Worm (Caenorhabditis elegans) whole organism, L4 larva: ENCODE measurements around the gene R07E5.5.

Experiments
- ces-1 ChIP-seq: fragments of 150-350 bp; sonication (generic microtip); optimal IDR thresholded peaks from 4 replicates; lab custom pipeline; 2014; ENCODE audit warnings: missing biosample characterization, missing genetic modification reagents, missing genetic modification characterization
- daf-12 ChIP-seq: fragments of 150-350 bp; optimal IDR thresholded peaks from 2 replicates; lab custom pipeline; 2014; ENCODE audit warnings: missing biosample characterization, missing genetic modification reagents, missing genetic modification characterization
- daf-16 ChIP-seq, 3 experiments: sonication (generic microtip); optimal IDR thresholded peaks; 2 replicates each; lab custom pipeline; 2016 to 2017; ENCODE audit warnings: missing genetic modification characterization in 3 of 3, missing genetic modification reagents in 3 of 3, mild to moderate bottlenecking in 2 of 3, missing compliant biosample characterization in 2 of 3, missing biosample characterization in 1 of 3, moderate library complexity in 1 of 3
- daf-19 ChIP-seq: fragments of 200-800 bp; sonication (Bioruptor generic); conservative IDR thresholded peaks from 2 replicates; pipeline ENCODE4 v1.3.6; 2022; ENCODE audit warnings: missing genetic modification characterization, missing compliant biosample characterization
- lin-13 ChIP-seq: fragments of 150-350 bp; optimal IDR thresholded peaks from 2 replicates; lab custom pipeline; 2014; ENCODE audit warnings: missing biosample characterization, missing genetic modification reagents, missing genetic modification characterization
- lin-39 ChIP-seq: fragments of 150-350 bp; optimal IDR thresholded peaks from 2 replicates; lab custom pipeline; 2014; ENCODE audit warnings: missing biosample characterization, missing genetic modification reagents, missing genetic modification characterization
- madf-9 ChIP-seq: fragments of 200-800 bp; sonication (Bioruptor generic); conservative IDR thresholded peaks from 2 replicates; pipeline ENCODE4 v1.3.6; 2022; ENCODE audit warnings: missing genetic modification reagents, missing genetic modification characterization, missing compliant biosample characterization
- mdl-1 ChIP-seq, 2 experiments: fragments of 150-350 bp in 1 of 2; sonication (generic microtip) in 1 of 2; optimal IDR thresholded peaks; 2 replicates each; lab custom pipeline; 2014 to 2017; ENCODE audit warnings: missing biosample characterization in 2 of 2, missing genetic modification characterization in 2 of 2
- nhr-76 ChIP-seq: fragments of 150-350 bp; optimal IDR thresholded peaks from 2 replicates; lab custom pipeline; 2014; ENCODE audit warnings: missing biosample characterization, missing genetic modification characterization
- pqm-1 ChIP-seq: sonication (generic microtip); optimal IDR thresholded peaks from 2 replicates; lab custom pipeline; 2017; ENCODE audit warnings: missing biosample characterization, missing genetic modification characterization
- saeg-2 ChIP-seq: fragments of 200-800 bp; sonication (Bioruptor generic); IDR thresholded peaks from 2 replicates; pipeline ENCODE4 v1.3.6; 2022; ENCODE audit warnings: missing genetic modification reagents, missing genetic modification characterization, missing compliant biosample characterization
- sdz-12 ChIP-seq: fragments of 200-800 bp; sonication (Bioruptor generic); optimal IDR thresholded peaks from 2 replicates; lab custom pipeline; 2018; ENCODE audit warnings: mild to moderate bottlenecking, missing genetic modification characterization, missing compliant biosample characterization
- snpc-4 ChIP-seq: fragments of 150-350 bp; optimal IDR thresholded peaks from 2 replicates; lab custom pipeline; 2014; ENCODE audit warnings: missing biosample characterization, missing genetic modification characterization
- unc-62 ChIP-seq, 3 experiments: fragments of 150-350 bp in 1 of 3; sonication (generic microtip); optimal IDR thresholded peaks in 2 of 3; peaks in 1 of 3; 1 replicate in 1 of 3; 2 replicates in 2 of 3; lab custom pipeline; 2014 to 2017; ENCODE audit warnings: missing biosample characterization in 3 of 3, missing genetic modification characterization in 3 of 3, missing genetic modification reagents in 3 of 3, missing genotype in 1 of 3

DNA sequence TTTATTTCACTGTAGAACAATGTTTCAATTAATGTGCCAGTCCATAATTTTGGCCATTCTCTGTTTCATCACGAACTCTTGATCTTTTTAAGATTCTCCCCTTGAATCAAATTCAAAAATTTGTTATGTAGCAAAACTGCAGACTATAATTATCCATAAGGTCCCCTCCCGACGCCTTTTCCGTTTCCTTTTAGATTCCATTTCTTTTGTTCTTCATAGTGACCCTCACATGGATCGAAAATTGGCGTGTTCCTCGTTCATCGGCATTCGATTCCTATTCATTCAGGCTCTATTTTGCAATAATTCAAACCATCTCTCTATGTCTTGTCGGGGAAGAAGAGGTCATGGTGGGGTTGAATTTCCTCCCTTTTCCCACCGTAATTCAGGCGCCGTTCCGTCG is 47.3 kb downstream of the R07E5.5 start:
- TF ChIP-seq saeg-2 (GFP tag; lab: Robert Waterston, UW), result no peak
- no peak for TF ChIP-seq sdz-12
- TF ChIP-seq ces-1 (GFP tag; lab: Kevin White, UChicago), result no peak
- TF ChIP-seq nhr-76 (tag; lab: Kevin White, UChicago), result no peak
- no peak for TF ChIP-seq daf-16 (GFP tag; optimal IDR thresholded peaks at IDR 0.05; lab: Kevin White, UChicago)
- TF ChIP-seq daf-16 (tag; optimal IDR thresholded peaks at IDR 0.05; lab: Kevin White, UChicago), result no peak
- TF ChIP-seq mdl-1 (tag; optimal IDR thresholded peaks at IDR 0.05; lab: Kevin White, UChicago), result no peak
- TF ChIP-seq pqm-1, result no peak
- TF ChIP-seq daf-12 (tag; lab: Kevin White, UChicago), result no peak
- TF ChIP-seq unc-62 (GFP tag; optimal IDR thresholded peaks at IDR 0.05 in 1 of 2; lab: Kevin White, UChicago), result no peak
- no peak for TF ChIP-seq unc-62 (tag; optimal IDR thresholded peaks at IDR 0.05; lab: Kevin White, UChicago)
- TF ChIP-seq snpc-4 (tag; lab: Kevin White, UChicago), result no peak
- no peak for TF ChIP-seq lin-39 (tag; lab: Kevin White, UChicago)
- TF ChIP-seq daf-19 (GFP tag; lab: Robert Waterston, UW), result no peak
- TF ChIP-seq madf-9 (GFP tag; lab: Robert Waterston, UW), result no peak
- TF ChIP-seq lin-13 (GFP tag; lab: Kevin White, UChicago), result no peak
